Fruit fly (Drosophila melanogaster) whole organism, wandering third instar larva: Measurements from ENCODE around the gene His4r.

Experiments used
- Abd-B ChIP-seq: fragments of >200 bp; optimal IDR thresholded peaks from 2 replicates; lab custom pipeline; 2017; ENCODE audit warnings: missing biosample characterization, missing genetic modification characterization
- CG32264 ChIP-seq: fragments of 200-800 bp; sonication (Bioruptor generic); optimal IDR thresholded peaks from 2 replicates; lab custom pipeline; 2016; ENCODE audit warnings: missing biosample characterization, missing genetic modification characterization
- CG9705 ChIP-seq: fragments of 200-800 bp; sonication (Bioruptor generic); optimal IDR thresholded peaks from 2 replicates; lab custom pipeline; 2018; ENCODE audit warnings: missing biosample characterization, mild to moderate bottlenecking, missing genetic modification characterization
- CrebA ChIP-seq: fragments of 200-800 bp; sonication (Bioruptor generic); optimal IDR thresholded peaks from 2 replicates; lab custom pipeline; 2016; ENCODE audit warnings: missing biosample characterization, mild to moderate bottlenecking, missing genetic modification characterization, borderline replicate concordance
- Dfd ChIP-seq: fragments of >200 bp; optimal IDR thresholded peaks from 2 replicates; lab custom pipeline; 2017; ENCODE audit warnings: missing biosample characterization, missing genetic modification characterization
- Dif ChIP-seq: fragments of 200-275, 200-300 bp; sonication (Bioruptor generic); optimal IDR thresholded peaks from 2 replicates; lab custom pipeline; 2018; ENCODE audit warnings: missing biosample characterization, missing genetic modification characterization; ENCODE audit not compliant: partially characterized antibody
- GATAd ChIP-seq: sonication (Bioruptor generic); optimal IDR thresholded peaks from 2 replicates; lab custom pipeline; 2016; ENCODE audit warnings: missing biosample characterization, missing genetic modification characterization
- HLH106 ChIP-seq: fragments of 200-800 bp; optimal IDR thresholded peaks from 3 replicates; lab custom pipeline; 2019; ENCODE audit warnings: missing biosample characterization, mild to moderate bottlenecking, missing genetic modification characterization, moderate library complexity
- Hnf4 ChIP-seq: fragments of 200-800 bp; sonication (Bioruptor generic); optimal IDR thresholded peaks from 2 replicates; lab custom pipeline; 2016; ENCODE audit warnings: missing biosample characterization, mild to moderate bottlenecking, missing genetic modification characterization
- Hr78 ChIP-seq: fragments of >200 bp; optimal IDR thresholded peaks from 2 replicates; lab custom pipeline; 2017; ENCODE audit warnings: missing biosample characterization, missing genetic modification characterization
- Hr83 ChIP-seq: fragments of 200-300 bp; sonication (Bioruptor generic); optimal IDR thresholded peaks from 2 replicates; lab custom pipeline; 2016; ENCODE audit warnings: missing biosample characterization, mild to moderate bottlenecking, missing genetic modification characterization, moderate library complexity; ENCODE audit not compliant: poor library complexity, severe bottlenecking
- Mio ChIP-seq: sonication (Bioruptor generic); optimal IDR thresholded peaks from 2 replicates; lab custom pipeline; 2016; ENCODE audit warnings: missing biosample characterization, missing genetic modification characterization
- Myc ChIP-seq: fragments of >200 bp; optimal IDR thresholded peaks from 2 replicates; lab custom pipeline; 2017
- OdsH ChIP-seq: fragments of 200-800 bp; sonication (Bioruptor generic); optimal IDR thresholded peaks from 2 replicates; lab custom pipeline; 2016; ENCODE audit warnings: missing biosample characterization, mild to moderate bottlenecking, missing genetic modification characterization
- Rel ChIP-seq, 2 experiments: fragments of 200-800 bp; sonication (Bioruptor generic) in 1 of 2; optimal IDR thresholded peaks; 2 replicates in 1 of 2; 3 replicates in 1 of 2; lab custom pipeline; 2016 to 2019; ENCODE audit warnings: mild to moderate bottlenecking in 2 of 2, missing biosample characterization in 2 of 2, missing genetic modification characterization in 2 of 2, moderate library complexity in 1 of 2
- Sp1 ChIP-seq: fragments of 200-800 bp; sonication (Bioruptor generic); optimal IDR thresholded peaks from 3 replicates; lab custom pipeline; 2019; ENCODE audit warnings: missing biosample characterization, mild to moderate bottlenecking, missing genetic modification characterization, moderate library complexity
- Vsx2 ChIP-seq: fragments of 200-300, 225-300 bp; sonication (Bioruptor generic); optimal IDR thresholded peaks from 2 replicates; lab custom pipeline; 2018; ENCODE audit warnings: missing biosample characterization, missing genetic modification characterization; ENCODE audit not compliant: partially characterized antibody
- br ChIP-seq: fragments of 200-800 bp; sonication (Bioruptor generic); optimal IDR thresholded peaks from 2 replicates; lab custom pipeline; 2016; ENCODE audit warnings: missing biosample characterization, missing genetic modification characterization
- brk ChIP-seq: fragments of 200-800 bp; sonication (Bioruptor generic); optimal IDR thresholded peaks from 2 replicates; lab custom pipeline; 2016; ENCODE audit warnings: missing biosample characterization, mild to moderate bottlenecking, missing genetic modification characterization
- dl ChIP-seq, 2 experiments: fragments of 175-275, 200-275 bp in 1 of 2; fragments of 200-275 bp in 1 of 2; sonication (Bioruptor generic); optimal IDR thresholded peaks; lab custom pipeline; 2018; ENCODE audit warnings: mild to moderate bottlenecking in 2 of 2, missing biosample characterization in 2 of 2, missing genetic modification characterization in 2 of 2, moderate library complexity in 2 of 2; ENCODE audit not compliant: partially characterized antibody in 2 of 2, insufficient read depth in 1 of 2
- dmrt93B ChIP-seq: fragments of 200-800 bp; sonication (Bioruptor generic); optimal IDR thresholded peaks from 2 replicates; lab custom pipeline; 2018; ENCODE audit warnings: missing biosample characterization, mild to moderate bottlenecking, missing genetic modification characterization
- ey ChIP-seq: fragments of 200-800 bp; sonication (Bioruptor generic); optimal IDR thresholded peaks from 2 replicates; lab custom pipeline; 2016; ENCODE audit warnings: missing biosample characterization, missing genetic modification characterization
- foxo ChIP-seq, 2 experiments: fragments of 200-800 bp; sonication (Bioruptor generic); optimal IDR thresholded peaks; 2 replicates in 1 of 2; 3 replicates in 1 of 2; lab custom pipeline; 2016 to 2017; ENCODE audit warnings: missing biosample characterization in 2 of 2, missing genetic modification characterization in 2 of 2
- fru ChIP-seq: fragments of 200-800 bp; sonication (Bioruptor generic); optimal IDR thresholded peaks from 3 replicates; lab custom pipeline; 2016; ENCODE audit warnings: missing biosample characterization, mild to moderate bottlenecking, missing genetic modification characterization
- h ChIP-seq: fragments of 200-800 bp; sonication (Bioruptor generic); optimal IDR thresholded peaks from 3 replicates; lab custom pipeline; 2016; ENCODE audit warnings: missing biosample characterization, mild to moderate bottlenecking, missing genetic modification characterization
- jim ChIP-seq: fragments of 175-275, 200-325 bp; sonication (Bioruptor generic); optimal IDR thresholded peaks from 2 replicates; lab custom pipeline; 2016; ENCODE audit warnings: missing biosample characterization, mild to moderate bottlenecking, missing genetic modification characterization
- lola ChIP-seq: fragments of >200 bp; optimal IDR thresholded peaks from 2 replicates; lab custom pipeline; 2017; ENCODE audit warnings: missing biosample characterization, missing genetic modification characterization
- pan ChIP-seq: fragments of >200 bp; optimal IDR thresholded peaks from 2 replicates; lab custom pipeline; 2017
- psq ChIP-seq: fragments of 200-800 bp; sonication (Bioruptor generic); optimal IDR thresholded peaks from 3 replicates; lab custom pipeline; 2017; ENCODE audit warnings: missing biosample characterization, mild to moderate bottlenecking, missing genetic modification characterization, moderate library complexity
- rgr ChIP-seq: fragments of 200-800 bp; sonication (Bioruptor generic); optimal IDR thresholded peaks from 3 replicates; lab custom pipeline; 2016; ENCODE audit warnings: missing biosample characterization, mild to moderate bottlenecking, missing genetic modification characterization
- sage ChIP-seq: fragments of 200-800 bp; sonication (Bioruptor generic); optimal IDR thresholded peaks from 2 replicates; lab custom pipeline; 2016; ENCODE audit warnings: missing biosample characterization, mild to moderate bottlenecking, missing genetic modification characterization
- sv ChIP-seq: fragments of 200-800 bp; sonication (Bioruptor generic); optimal IDR thresholded peaks from 3 replicates; lab custom pipeline; 2016; ENCODE audit warnings: missing biosample characterization, missing genetic modification characterization
- tai ChIP-seq: sonication (Bioruptor generic); optimal IDR thresholded peaks from 2 replicates; lab custom pipeline; 2016; ENCODE audit warnings: missing biosample characterization, missing genetic modification characterization
- usp ChIP-seq: fragments of >200 bp; optimal IDR thresholded peaks from 2 replicates; lab custom pipeline; 2017; ENCODE audit warnings: missing biosample characterization, missing genetic modification characterization
- woc ChIP-seq: sonication (Bioruptor generic); optimal IDR thresholded peaks from 2 replicates; lab custom pipeline; 2016; ENCODE audit warnings: missing biosample characterization, mild to moderate bottlenecking, missing genetic modification characterization

Gene His4r

DNA sequence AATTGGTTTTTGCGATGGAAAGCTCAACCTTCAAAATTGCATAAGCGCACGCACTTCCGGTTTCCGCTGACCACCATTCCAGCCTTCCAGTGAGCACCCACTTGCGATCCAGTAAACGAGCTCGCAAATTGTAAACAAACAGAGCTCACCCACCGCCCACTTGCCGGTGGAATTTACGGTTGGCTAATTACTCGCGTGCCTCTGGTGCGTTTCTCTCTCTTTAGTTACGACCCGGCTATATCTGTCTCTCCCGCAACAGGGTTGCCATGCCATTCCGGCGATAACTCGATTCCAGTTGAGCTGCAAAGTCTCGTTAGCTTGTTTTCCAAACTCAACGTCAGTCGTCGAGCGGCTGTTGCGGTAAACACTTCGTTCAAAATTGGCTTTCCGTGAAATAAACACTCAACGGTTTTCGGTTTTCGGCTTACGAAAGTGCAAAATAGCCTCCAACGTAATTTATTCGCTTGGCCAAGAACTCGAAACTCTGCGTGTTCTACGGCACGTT, 4.6 kb downstream of the His4r start, which contains the start of gene Cad88C:
TSS of gene Cad88C (plus strand) at position 360 of the 505 bp plus-strand sequence.
- TF ChIP-seq dl (GFP tag; optimal IDR thresholded peaks at IDR 0.05; lab: Kevin White, UChicago; ENCODE audit: insufficient read depth in 1 of 2, partially characterized antibody in 2 of 2): no peak
- TF ChIP-seq Dif (GFP tag; lab: Kevin White, UChicago): no peak
- TF ChIP-seq Vsx2 (GFP tag; lab: Kevin White, UChicago): peak; percentile 41
- no peak for TF ChIP-seq CG9705 (GFP tag; lab: Kevin White, UChicago)

DNA sequence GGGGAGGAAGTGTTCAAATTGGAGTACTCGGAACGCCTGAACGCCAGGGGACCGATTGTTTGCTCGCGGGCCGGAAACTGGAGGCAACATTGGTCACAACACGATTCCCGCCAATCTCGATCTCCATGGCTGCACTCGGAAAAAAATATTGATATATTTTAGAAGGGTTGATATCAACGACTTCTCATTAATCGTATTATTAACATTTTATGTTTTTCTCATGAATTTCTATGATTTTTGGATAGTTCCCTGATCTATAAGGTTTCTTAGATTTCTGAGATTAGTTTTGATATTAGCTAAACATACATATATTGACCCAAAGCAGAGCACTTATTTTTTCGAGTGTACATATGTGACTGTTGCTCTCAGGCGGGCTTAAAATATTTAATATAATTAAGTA, 6.4 kb downstream of the His4r start:
- no peak for TF ChIP-seq OdsH (GFP tag; lab: Kevin White, UChicago)
- TF ChIP-seq CrebA (GFP tag; lab: Kevin White, UChicago): no peak
- TF ChIP-seq psq (GFP tag; lab: Kevin White, UChicago): no peak
- TF ChIP-seq Vsx2 (GFP tag; lab: Kevin White, UChicago): no peak
- no peak for TF ChIP-seq sv (GFP tag; lab: Kevin White, UChicago)
- TF ChIP-seq jim (GFP tag; lab: Kevin White, UChicago): no peak
- no peak for TF ChIP-seq Hr83 (GFP tag; lab: Kevin White, UChicago)
- no peak for TF ChIP-seq HLH106 (tag; lab: Kevin White, UChicago)
- TF ChIP-seq dmrt93B (GFP tag; lab: Kevin White, UChicago): no peak
- TF ChIP-seq pan (lab: Kevin White, UChicago): no peak
- TF ChIP-seq ey (GFP tag; lab: Kevin White, UChicago): no peak
- TF ChIP-seq sage (GFP tag; lab: Kevin White, UChicago): no peak
- no peak for TF ChIP-seq tai (GFP tag; lab: Kevin White, UChicago)
- TF ChIP-seq Hr78 (GFP tag; lab: Kevin White, UChicago): no peak
- no peak for TF ChIP-seq Dif (GFP tag; lab: Kevin White, UChicago)
- TF ChIP-seq rgr: no peak

DNA sequence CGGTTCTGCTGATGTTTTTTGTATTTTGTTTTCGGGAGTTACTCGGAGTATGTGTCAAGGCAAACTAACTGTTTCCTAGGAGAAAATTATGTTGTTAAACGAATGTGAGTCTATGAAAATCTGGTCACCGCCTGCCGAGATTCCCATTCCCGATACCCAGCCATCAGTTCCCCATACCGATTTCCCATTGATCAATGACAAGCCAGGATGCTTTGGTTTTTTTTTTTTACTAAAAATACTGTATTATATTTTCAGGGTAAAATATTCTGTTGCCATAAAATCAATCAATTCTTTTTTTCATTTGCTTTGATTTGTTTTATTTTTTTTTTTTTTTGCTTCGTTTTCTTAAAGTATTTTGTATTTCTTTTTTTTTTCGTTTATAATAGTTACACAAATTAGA, 16.9 kb downstream of the His4r start, which contains the start of gene CG7886:
TSS of gene CG7886 (minus strand) at position 101 of the 400 bp plus-strand sequence.
- TF ChIP-seq fru (GFP tag; lab: Kevin White, UChicago) (no peak), Dif (GFP tag; lab: Kevin White, UChicago) (no peak), GATAd (no peak), psq (GFP tag; lab: Kevin White, UChicago) (no peak), br (no peak), Rel (GFP tag; optimal IDR thresholded peaks at IDR 0.05; lab: Kevin White, UChicago) (no peak), Rel (tag; optimal IDR thresholded peaks at IDR 0.05; lab: Kevin White, UChicago) (no peak), CG9705 (GFP tag; lab: Kevin White, UChicago) (no peak), Vsx2 (GFP tag; lab: Kevin White, UChicago) (no peak), Hnf4 (GFP tag; lab: Kevin White, UChicago) (no peak), HLH106 (tag; lab: Kevin White, UChicago) (no peak), woc (GFP tag; lab: Kevin White, UChicago) (no peak), CrebA (GFP tag; lab: Kevin White, UChicago) (no peak), rgr (no peak), jim (GFP tag; lab: Kevin White, UChicago) (no peak), Hr83 (GFP tag; lab: Kevin White, UChicago) (no peak), Myc (lab: Kevin White, UChicago) (no peak), Dfd (GFP tag; lab: Kevin White, UChicago) (no peak), lola (no peak)

DNA sequence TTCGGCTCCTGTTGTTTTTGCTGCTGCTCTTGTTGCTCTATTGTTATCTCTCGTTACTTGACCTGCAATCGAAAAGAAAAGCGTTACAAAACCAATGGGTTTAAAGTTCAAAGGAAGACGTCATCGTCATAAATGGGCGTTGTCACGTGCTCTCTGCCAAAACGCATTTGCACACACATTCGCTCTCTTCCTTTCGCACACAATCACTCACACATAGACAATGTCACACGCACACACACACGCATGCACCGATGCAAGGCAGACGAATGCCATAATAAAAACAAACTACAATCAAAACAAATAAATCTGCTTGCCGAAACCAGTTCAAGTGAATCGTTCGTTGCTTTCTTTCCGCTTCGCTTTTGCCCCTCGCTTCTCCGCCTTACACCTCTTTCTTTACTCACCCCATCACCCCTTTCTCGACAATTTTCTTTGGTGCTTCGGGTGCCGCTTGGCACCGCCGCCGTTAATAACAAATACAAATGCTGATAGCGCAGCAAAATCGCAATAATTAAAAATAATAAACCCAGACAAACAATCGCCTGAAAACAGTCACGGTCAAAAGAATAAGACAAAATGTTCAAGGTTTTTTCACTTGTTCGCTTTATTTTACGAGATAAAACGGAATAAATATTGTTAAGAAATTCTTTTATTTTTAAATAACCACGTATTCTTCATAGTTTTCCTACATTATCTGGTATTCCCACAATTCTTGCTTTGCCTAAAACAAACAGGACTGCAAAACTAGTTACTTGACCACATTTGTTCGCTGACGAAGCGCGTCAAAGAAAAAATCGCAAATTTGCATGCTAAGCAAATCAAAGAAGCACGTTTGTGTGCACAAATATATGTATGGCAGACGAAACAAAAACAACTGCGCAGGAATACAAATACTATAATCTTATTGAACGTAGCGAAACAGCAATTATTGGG, 24.0 kb downstream of the His4r start:
- TF ChIP-seq GATAd (peak; percentile 37), OdsH (GFP tag; lab: Kevin White, UChicago) (peak; percentile 93), CG9705 (GFP tag; lab: Kevin White, UChicago) (peak; percentile 8), h (GFP tag; lab: Kevin White, UChicago) (peak; percentile 94), dl (GFP tag; optimal IDR thresholded peaks at IDR 0.05; lab: Kevin White, UChicago; ENCODE audit: insufficient read depth in 1 of 2, partially characterized antibody in 2 of 2) (peak in 1 of 2 experiments; percentile 16), lola (no peak), ey (GFP tag; lab: Kevin White, UChicago) (peak; percentile 89), rgr (peak; percentile 93), brk (GFP tag; lab: Kevin White, UChicago) (peak; percentile 82), foxo (GFP tag; optimal IDR thresholded peaks at IDR 0.05; lab: Kevin White, UChicago) (peak; percentile 55 to 91), woc (GFP tag; lab: Kevin White, UChicago) (peak; percentile 88), HLH106 (tag; lab: Kevin White, UChicago) (peak; percentile 82), Sp1 (GFP tag; lab: Kevin White, UChicago) (peak; percentile 90), Abd-B (GFP tag; lab: Kevin White, UChicago) (no peak), Dif (GFP tag; lab: Kevin White, UChicago) (no peak), Vsx2 (GFP tag; lab: Kevin White, UChicago) (peak; percentile 34), pan (lab: Kevin White, UChicago) (no peak), usp (GFP tag; lab: Kevin White, UChicago) (no peak), dmrt93B (GFP tag; lab: Kevin White, UChicago) (peak; percentile 75), br (peak; percentile 89), CrebA (GFP tag; lab: Kevin White, UChicago) (peak; percentile 77), Mio (no peak), Hr78 (GFP tag; lab: Kevin White, UChicago) (no peak), CG32264 (GFP tag; lab: Kevin White, UChicago) (peak; percentile 74), fru (GFP tag; lab: Kevin White, UChicago) (peak; percentile 88)
